Worm (Caenorhabditis elegans) whole organism, L4 larva: ENCODE results near the gene gad-3.
A peak's percentile ranks its signal among the peaks of the same experiment; 100 is the strongest.

Experiments
- F26F4.8 ChIP-seq: fragments of 200-800 bp; sonication (Bioruptor generic); conservative IDR thresholded peaks from 2 replicates; pipeline ENCODE4 v1.3.6; 2022; ENCODE audit warnings: missing genetic modification characterization, missing compliant biosample characterization
- F49E8.2 ChIP-seq: sonication (generic microtip); optimal IDR thresholded peaks from 2 replicates; lab custom pipeline; 2016; ENCODE audit warnings: missing compliant biosample characterization, mild to moderate bottlenecking, missing genetic modification characterization, borderline replicate concordance
- R02D3.7 ChIP-seq: fragments of 150-350 bp; sonication (generic microtip); optimal IDR thresholded peaks from 3 replicates; lab custom pipeline; 2014; ENCODE audit warnings: missing biosample characterization, missing genetic modification characterization
- T20F7.1 ChIP-seq: fragments of 200-800 bp; sonication (Bioruptor generic); optimal IDR thresholded peaks from 2 replicates; lab custom pipeline; 2018; ENCODE audit warnings: mild to moderate bottlenecking, missing genetic modification characterization, missing compliant biosample characterization
- ZK337.2 ChIP-seq: fragments of 200-800 bp; sonication (Bioruptor generic); IDR thresholded peaks from 2 replicates; pipeline ENCODE4 v1.3.6; 2022; ENCODE audit warnings: missing genetic modification reagents, missing genetic modification characterization, missing compliant biosample characterization
- ama-1 ChIP-seq: fragments of 150-350 bp; optimal IDR thresholded peaks from 2 replicates; lab custom pipeline; 2014; ENCODE audit warnings: inconsistent platforms, mixed read lengths
- ceh-82 ChIP-seq: sonication (generic microtip); optimal IDR thresholded peaks from 2 replicates; lab custom pipeline; 2017; ENCODE audit warnings: missing biosample characterization, missing genetic modification characterization
- ces-1 ChIP-seq: fragments of 150-350 bp; sonication (generic microtip); optimal IDR thresholded peaks from 4 replicates; lab custom pipeline; 2014; ENCODE audit warnings: missing biosample characterization, missing genetic modification reagents, missing genetic modification characterization
- daf-16 ChIP-seq, 3 experiments: sonication (generic microtip); optimal IDR thresholded peaks; 2 replicates each; lab custom pipeline; 2016 to 2017; ENCODE audit warnings: missing genetic modification characterization in 3 of 3, missing genetic modification reagents in 3 of 3, mild to moderate bottlenecking in 2 of 3, missing compliant biosample characterization in 2 of 3, missing biosample characterization in 1 of 3, moderate library complexity in 1 of 3
- daf-8 ChIP-seq: fragments of 200-800 bp; sonication (Bioruptor generic); IDR thresholded peaks from 2 replicates; pipeline ENCODE4 v1.3.6; 2022; ENCODE audit warnings: missing genetic modification characterization, missing compliant biosample characterization
- dmd-6 ChIP-seq: fragments of 200-800 bp; sonication (Bioruptor generic); IDR thresholded peaks from 2 replicates; pipeline ENCODE4 v1.3.6; 2022; ENCODE audit warnings: missing genetic modification reagents, missing genetic modification characterization, missing compliant biosample characterization
- dmd-8 ChIP-seq: fragments of 200-800 bp; sonication (Bioruptor generic); IDR thresholded peaks from 2 replicates; pipeline ENCODE4 v1.3.6; 2022; ENCODE audit warnings: missing genetic modification characterization, missing compliant biosample characterization
- duxl-1 ChIP-seq: sonication (generic microtip); optimal IDR thresholded peaks from 2 replicates; lab custom pipeline; 2016; ENCODE audit warnings: mild to moderate bottlenecking, missing genetic modification characterization, moderate library complexity, missing compliant biosample characterization; ENCODE audit not compliant: poor library complexity
- dve-1 ChIP-seq: sonication (generic microtip); optimal IDR thresholded peaks from 2 replicates; lab custom pipeline; 2017; ENCODE audit warnings: antibody characterized with exemption, mild to moderate bottlenecking, missing genetic modification characterization, missing compliant biosample characterization; ENCODE audit not compliant: insufficient read depth
- egl-43 ChIP-seq: fragments of 200-800 bp; sonication (Bioruptor generic); IDR thresholded peaks from 2 replicates; pipeline ENCODE4 v1.3.6; 2022; ENCODE audit warnings: missing genetic modification reagents, missing genetic modification characterization, missing compliant biosample characterization
- hlh-11 ChIP-seq: fragments of 200-800 bp; sonication (Bioruptor generic); optimal IDR thresholded peaks from 2 replicates; lab custom pipeline; 2018; ENCODE audit warnings: mild to moderate bottlenecking, missing genetic modification characterization, missing compliant biosample characterization
- hmg-1.1 ChIP-seq: fragments of 200-800 bp; sonication (Bioruptor generic); IDR thresholded peaks from 2 replicates; pipeline ENCODE4 v1.3.6; 2022; ENCODE audit warnings: missing genetic modification reagents, missing genetic modification characterization, missing compliant biosample characterization
- jun-1 ChIP-seq: fragments of 150-350 bp; optimal IDR thresholded peaks from 2 replicates; lab custom pipeline; 2014; ENCODE audit warnings: missing biosample characterization, missing genetic modification reagents, missing genetic modification characterization
- lin-13 ChIP-seq: fragments of 150-350 bp; optimal IDR thresholded peaks from 2 replicates; lab custom pipeline; 2014; ENCODE audit warnings: missing biosample characterization, missing genetic modification reagents, missing genetic modification characterization
- mdt-29 ChIP-seq: fragments of 200-800 bp; sonication (Bioruptor generic); IDR thresholded peaks from 2 replicates; pipeline ENCODE4 v1.3.6; 2022; ENCODE audit warnings: missing genetic modification reagents, missing genetic modification characterization, missing compliant biosample characterization
- mep-1 ChIP-seq: fragments of 150-350 bp; sonication (generic microtip); optimal IDR thresholded peaks from 3 replicates; lab custom pipeline; 2014; ENCODE audit warnings: missing biosample characterization, missing genetic modification characterization
- nhr-102 ChIP-seq: sonication (generic microtip); optimal IDR thresholded peaks from 2 replicates; lab custom pipeline; 2016; ENCODE audit warnings: mild to moderate bottlenecking, missing genetic modification characterization, moderate library complexity, missing compliant biosample characterization
- nhr-237 ChIP-seq: sonication (generic microtip); optimal IDR thresholded peaks from 2 replicates; lab custom pipeline; 2017; ENCODE audit warnings: missing biosample characterization, missing genetic modification characterization
- nhr-28 ChIP-seq: fragments of 150-350 bp; optimal IDR thresholded peaks from 2 replicates; lab custom pipeline; 2014; ENCODE audit warnings: missing biosample characterization, missing genetic modification characterization
- nhr-77 ChIP-seq: fragments of 150-350 bp; optimal IDR thresholded peaks from 2 replicates; lab custom pipeline; 2014; ENCODE audit warnings: missing biosample characterization, missing genetic modification characterization
- php-3 ChIP-seq: fragments of 200-800 bp; sonication (Bioruptor generic); IDR thresholded peaks from 2 replicates; pipeline ENCODE4 v1.3.6; 2022; ENCODE audit warnings: missing genetic modification reagents, missing genetic modification characterization, missing compliant biosample characterization
- pqm-1 ChIP-seq: sonication (generic microtip); optimal IDR thresholded peaks from 2 replicates; lab custom pipeline; 2017; ENCODE audit warnings: missing biosample characterization, missing genetic modification characterization
- rbr-2 ChIP-seq: sonication (generic microtip); optimal IDR thresholded peaks from 2 replicates; lab custom pipeline; 2016; ENCODE audit warnings: missing genotype, missing genetic modification characterization, missing compliant biosample characterization
- sdz-12 ChIP-seq: fragments of 200-800 bp; sonication (Bioruptor generic); optimal IDR thresholded peaks from 2 replicates; lab custom pipeline; 2018; ENCODE audit warnings: mild to moderate bottlenecking, missing genetic modification characterization, missing compliant biosample characterization
- set-16 ChIP-seq: fragments of 200-800 bp; sonication (Bioruptor generic); IDR thresholded peaks from 2 replicates; pipeline ENCODE4 v1.3.6; 2022; ENCODE audit warnings: missing genetic modification reagents, missing genetic modification characterization, missing compliant biosample characterization
- snpc-1.2 ChIP-seq: fragments of 200-800 bp; sonication (Bioruptor generic); IDR thresholded peaks from 2 replicates; pipeline ENCODE4 v1.3.6; 2022; ENCODE audit warnings: missing genetic modification reagents, missing genetic modification characterization, missing compliant biosample characterization
- tag-97 ChIP-seq: fragments of 200-800 bp; sonication (Bioruptor generic); IDR thresholded peaks from 2 replicates; pipeline ENCODE4 v1.3.6; 2022; ENCODE audit warnings: missing genetic modification characterization, missing compliant biosample characterization
- tra-1 ChIP-seq: fragments of 200-800 bp; sonication (Bioruptor generic); IDR thresholded peaks from 2 replicates; pipeline ENCODE4 v1.3.6; 2022; ENCODE audit warnings: missing genetic modification reagents, missing genetic modification characterization, missing compliant biosample characterization
- unc-130 ChIP-seq: sonication (generic microtip); optimal IDR thresholded peaks from 2 replicates; lab custom pipeline; 2016; ENCODE audit warnings: missing genetic modification reagents, missing genetic modification characterization, missing compliant biosample characterization
- unc-39 ChIP-seq: sonication (generic microtip); optimal IDR thresholded peaks from 2 replicates; lab custom pipeline; 2017; ENCODE audit warnings: missing biosample characterization, missing genetic modification characterization
- zip-11 ChIP-seq: fragments of 200-800 bp; sonication (Bioruptor generic); IDR thresholded peaks from 2 replicates; pipeline ENCODE4 v1.3.6; 2022; ENCODE audit warnings: missing genetic modification characterization, missing compliant biosample characterization
- ztf-11 ChIP-seq: fragments of 150-350 bp; optimal IDR thresholded peaks from 2 replicates; lab custom pipeline; 2014; ENCODE audit warnings: missing biosample characterization, missing genetic modification characterization

Gene gad-3

ce11 chrV:9202710-9203109, 29.9 kb upstream of the gad-3 start, which contains the start of gene asp-2:
Gene asp-2 (plus strand): TSS chrV:9203077.
- TF ChIP-seq pqm-1 (tag; lab: Kevin White, UChicago) (peak; percentile 95), nhr-77 (tag; lab: Kevin White, UChicago) (peak; percentile 20), dmd-6 (GFP tag; lab: Robert Waterston, UW) (peak; percentile 69), lin-13 (GFP tag; lab: Kevin White, UChicago) (no peak), ZK337.2 (GFP tag; lab: Robert Waterston, UW) (no peak), egl-43 (no peak), sdz-12 (GFP tag; lab: Kevin White, UChicago) (no peak), dve-1 (tag; lab: Kevin White, UChicago) (peak; percentile 74), ceh-82 (no peak), tra-1 (peak; percentile 28; the same call in 1 of the 2 replicates), php-3 (GFP tag; lab: Robert Waterston, UW) (0 out of 2 replicates have a peak, but pooled peaks have one; percentile 53), daf-16 (GFP tag; optimal IDR thresholded peaks at IDR 0.05; lab: Kevin White, UChicago) (no peak), daf-16 (tag; optimal IDR thresholded peaks at IDR 0.05; lab: Kevin White, UChicago) (peak; percentile 63), ces-1 (GFP tag; lab: Kevin White, UChicago) (no peak), nhr-28 (tag; lab: Kevin White, UChicago) (peak; percentile 68), hlh-11 (tag; lab: Kevin White, UChicago) (peak; percentile 57), duxl-1 (tag; lab: Kevin White, UChicago) (no peak)

ce11 chrV:9198887-9199286, 26.1 kb upstream of the gad-3 start, which contains the start of gene str-177:
Gene str-177 (minus strand): TSS chrV:9198987.
- TF ChIP-seq tra-1: no peak
- no peak for TF ChIP-seq ama-1 (lab: Kevin White, UChicago)
- no peak for TF ChIP-seq rbr-2
- TF ChIP-seq F49E8.2: no peak
- TF ChIP-seq zip-11 (GFP tag; lab: Robert Waterston, UW): no peak
- no peak for TF ChIP-seq F26F4.8 (GFP tag; lab: Robert Waterston, UW)
- TF ChIP-seq dmd-8 (GFP tag; lab: Robert Waterston, UW): no peak
- no peak for TF ChIP-seq mdt-29 (GFP tag; lab: Robert Waterston, UW)
- no peak for TF ChIP-seq ceh-82
- TF ChIP-seq jun-1 (tag; lab: Kevin White, UChicago): no peak
- no peak for TF ChIP-seq unc-39
- no peak for TF ChIP-seq tag-97 (GFP tag; lab: Robert Waterston, UW)
- TF ChIP-seq nhr-237 (tag; lab: Kevin White, UChicago): no peak
- no peak for TF ChIP-seq R02D3.7
- no peak for TF ChIP-seq mep-1
- no peak for TF ChIP-seq ztf-11 (tag; lab: Kevin White, UChicago)
- TF ChIP-seq daf-8 (GFP tag; lab: Robert Waterston, UW): no peak

ce11 chrV:9197121-9197520, 24.3 kb upstream of the gad-3 start, which contains the start of gene C24B5.4:
Gene C24B5.4 (minus strand): TSS chrV:9197326.
- TF ChIP-seq T20F7.1 (GFP tag; lab: Kevin White, UChicago) (no peak), ZK337.2 (GFP tag; lab: Robert Waterston, UW) (no peak), nhr-102 (no peak), duxl-1 (tag; lab: Kevin White, UChicago) (no peak), snpc-1.2 (GFP tag; lab: Robert Waterston, UW) (no peak), nhr-28 (tag; lab: Kevin White, UChicago) (peak; percentile 50), set-16 (no peak), hmg-1.1 (GFP tag; lab: Robert Waterston, UW) (no peak), F49E8.2 (no peak), unc-130 (GFP tag; lab: Kevin White, UChicago) (no peak), daf-16 (GFP tag; optimal IDR thresholded peaks at IDR 0.05; lab: Kevin White, UChicago) (no peak), daf-16 (tag; optimal IDR thresholded peaks at IDR 0.05; lab: Kevin White, UChicago) (peak; percentile 95), mdt-29 (GFP tag; lab: Robert Waterston, UW) (no peak), ama-1 (lab: Kevin White, UChicago) (no peak), pqm-1 (tag; lab: Kevin White, UChicago) (peak; percentile 22)
